Worm (Caenorhabditis elegans): ENCODE measurements around the gene ric-7.
A peak's percentile ranks its signal among the peaks of the same experiment; 100 is the strongest.

Gene ric-7

DNA sequence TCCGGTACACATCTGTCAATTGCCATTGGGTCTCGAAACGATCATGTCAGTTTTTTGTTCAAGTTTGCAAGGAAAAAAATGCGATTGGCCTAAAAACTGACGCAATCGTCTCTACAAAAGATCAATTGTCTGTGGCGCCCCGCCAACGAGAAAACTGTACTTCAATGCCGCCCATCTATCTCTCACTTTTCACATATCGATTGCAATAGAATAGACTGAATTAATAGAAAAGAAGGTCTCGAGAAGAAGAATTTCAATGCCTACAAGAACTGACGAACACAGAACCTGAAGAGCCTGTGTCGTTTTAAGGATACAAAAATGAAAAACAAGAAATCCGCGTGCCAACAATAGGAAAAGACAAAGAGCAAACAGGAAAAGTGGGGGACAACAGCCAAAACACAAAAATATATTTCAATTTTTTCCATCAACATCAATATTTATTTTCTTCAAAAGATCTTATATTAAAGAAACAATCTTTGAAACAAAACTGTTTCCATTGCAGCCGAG lies 2.7 kb upstream of the ric-7 start (continued):
- TF ChIP-seq lsy-27 (tag; optimal IDR thresholded peaks at IDR 0.05; ENCODE audit: borderline replicate concordance, insufficient read depth) = no peak
- TF ChIP-seq Y53G8AR.9 (GFP tag; conservative IDR thresholded peaks at IDR 0.05) = peak; percentile 61
- TF ChIP-seq gei-17 (GFP tag; optimal IDR thresholded peaks at IDR 0.05) = no peak
- TF ChIP-seq zfh-2 (GFP tag; conservative IDR thresholded peaks at IDR 0.05) = no peak
- no peak for TF ChIP-seq cebp-1 (GFP tag; IDR thresholded peaks at IDR 0.05)
- peak; percentile 40 for TF ChIP-seq cebp-1 (tag; optimal IDR thresholded peaks at IDR 0.05)
- TF ChIP-seq let-607 (tag; optimal IDR thresholded peaks at IDR 0.05) = peak; percentile 65 to 79
- TF ChIP-seq C17E4.6 (GFP tag; IDR thresholded peaks at IDR 0.05) = 0 out of 2 replicates have a peak, but pooled peaks have one; percentile 27
- TF ChIP-seq ztf-25 (GFP tag; IDR thresholded peaks at IDR 0.05) = no peak
- no peak for TF ChIP-seq B0019.2 (GFP tag; conservative IDR thresholded peaks at IDR 0.05)
- peak; percentile 61 for TF ChIP-seq attf-5 (GFP tag; optimal IDR thresholded peaks at IDR 0.05)
- TF ChIP-seq B0261.1 (tag; optimal IDR thresholded peaks at IDR 0.05) = no peak
- peak; percentile 77 for TF ChIP-seq repo-1 (tag; optimal IDR thresholded peaks at IDR 0.05)
- TF ChIP-seq F23B12.7 (tag; optimal IDR thresholded peaks at IDR 0.05; ENCODE audit: insufficient read depth) = no peak
- TF ChIP-seq madf-10 (tag; optimal IDR thresholded peaks at IDR 0.05) = peak; percentile 22
- peak; percentile 16; the same call in 1 of the 2 replicates for TF ChIP-seq F33H1.4 (GFP tag; IDR thresholded peaks at IDR 0.05)
- TF ChIP-seq snpc-4 (GFP tag; optimal IDR thresholded peaks at IDR 0.05) = no peak
- TF ChIP-seq snpc-4 (tag; optimal IDR thresholded peaks at IDR 0.05) = peak in 1 of 4 experiments; percentile 24
- peak; percentile 63 for TF ChIP-seq madf-6 (GFP tag; IDR thresholded peaks at IDR 0.05)
- TF ChIP-seq F52B5.7 (tag; optimal IDR thresholded peaks at IDR 0.05) = no peak
- no peak for TF ChIP-seq lsl-1 (GFP tag; optimal IDR thresholded peaks at IDR 0.05)
- TF ChIP-seq nfyb-1 (GFP tag; IDR thresholded peaks at IDR 0.05) = peak; percentile 62; the same call in 1 of the 2 replicates
- TF ChIP-seq ceh-79 (tag; optimal IDR thresholded peaks at IDR 0.05) = no peak
- no peak for TF ChIP-seq nfya-1 (tag; optimal IDR thresholded peaks at IDR 0.05; ENCODE audit: borderline replicate concordance, insufficient read depth)
- TF ChIP-seq hlh-12 (tag; optimal IDR thresholded peaks at IDR 0.05) = no peak
- no peak for TF ChIP-seq F55B11.4 (tag; optimal IDR thresholded peaks at IDR 0.05; ENCODE audit: borderline replicate concordance, insufficient read depth)
- no peak for TF ChIP-seq Y79H2A.3 (GFP tag; conservative IDR thresholded peaks at IDR 0.05)
- TF ChIP-seq F49E8.2 (tag; optimal IDR thresholded peaks at IDR 0.05; ENCODE audit: insufficient read depth) = peak; percentile 50
- peak; percentile 76; the same call in 1 of the 2 replicates for TF ChIP-seq nfya-2 (GFP tag; IDR thresholded peaks at IDR 0.05)
- TF ChIP-seq Y95B8A.8 (GFP tag; IDR thresholded peaks at IDR 0.05) = no peak
- TF ChIP-seq hmg-20 (GFP tag; IDR thresholded peaks at IDR 0.05) = 0 out of 2 replicates have a peak, but pooled peaks have one; percentile 64
- no peak for TF ChIP-seq lir-1 (GFP tag; conservative IDR thresholded peaks at IDR 0.05)
- no peak for TF ChIP-seq ZK185.1 (tag; optimal IDR thresholded peaks at IDR 0.05; ENCODE audit: poor library complexity, severe bottlenecking)
- TF ChIP-seq akir-1 (GFP tag; optimal IDR thresholded peaks at IDR 0.05) = no peak
- TF ChIP-seq sptf-2 (GFP tag; optimal IDR thresholded peaks at IDR 0.05) = no peak
- TF ChIP-seq attf-3 (GFP tag; conservative IDR thresholded peaks at IDR 0.05) = no peak
- no peak for TF ChIP-seq lag-1 (GFP tag; IDR thresholded peaks at IDR 0.05)
- peak; percentile 72; the same call in 1 of the 2 replicates for TF ChIP-seq madf-3 (GFP tag; IDR thresholded peaks at IDR 0.05)
- TF ChIP-seq mcd-1 (GFP tag; IDR thresholded peaks at IDR 0.05) = peak; percentile 42; the same call in 1 of the 2 replicates
- TF ChIP-seq snpc-1.1 (tag; optimal IDR thresholded peaks at IDR 0.05; ENCODE audit: insufficient read depth) = no peak
- peak; percentile 40; the same call in 1 of the 2 replicates for TF ChIP-seq ekl-4 (GFP tag; IDR thresholded peaks at IDR 0.05)
- TF ChIP-seq mes-4 (tag; optimal IDR thresholded peaks at IDR 0.05) = no peak
- TF ChIP-seq T26A5.8 (tag; optimal IDR thresholded peaks at IDR 0.05) = peak; percentile 51
- no peak for TF ChIP-seq dpl-1 (GFP tag; optimal IDR thresholded peaks at IDR 0.05)
- peak; percentile 8; the same call in 1 of the 2 replicates for TF ChIP-seq hmg-1.2 (GFP tag; IDR thresholded peaks at IDR 0.05)
- TF ChIP-seq C06A6.2 (GFP tag; conservative IDR thresholded peaks at IDR 0.05) = no peak
- TF ChIP-seq D2030.7 (GFP tag; IDR thresholded peaks at IDR 0.05) = no peak

All from whole organism, young adult.